Fruit fly (Drosophila melanogaster) whole organism, wandering third instar larva: ENCODE data around the gene CG18135.

Experiments used
- CG9705 ChIP-seq: fragments of 200-800 bp; sonication (Bioruptor generic); optimal IDR thresholded peaks from 2 replicates; lab custom pipeline; 2018; ENCODE audit warnings: missing biosample characterization, mild to moderate bottlenecking, missing genetic modification characterization
- CrebA ChIP-seq: fragments of 200-800 bp; sonication (Bioruptor generic); optimal IDR thresholded peaks from 2 replicates; lab custom pipeline; 2016; ENCODE audit warnings: missing biosample characterization, mild to moderate bottlenecking, missing genetic modification characterization, borderline replicate concordance
- GATAd ChIP-seq: sonication (Bioruptor generic); optimal IDR thresholded peaks from 2 replicates; lab custom pipeline; 2016; ENCODE audit warnings: missing biosample characterization, missing genetic modification characterization
- Hnf4 ChIP-seq: fragments of 200-800 bp; sonication (Bioruptor generic); optimal IDR thresholded peaks from 2 replicates; lab custom pipeline; 2016; ENCODE audit warnings: missing biosample characterization, mild to moderate bottlenecking, missing genetic modification characterization
- Hr78 ChIP-seq: fragments of >200 bp; optimal IDR thresholded peaks from 2 replicates; lab custom pipeline; 2017; ENCODE audit warnings: missing biosample characterization, missing genetic modification characterization
- Hr83 ChIP-seq: fragments of 200-300 bp; sonication (Bioruptor generic); optimal IDR thresholded peaks from 2 replicates; lab custom pipeline; 2016; ENCODE audit warnings: missing biosample characterization, mild to moderate bottlenecking, missing genetic modification characterization, moderate library complexity; ENCODE audit not compliant: poor library complexity, severe bottlenecking
- Mio ChIP-seq: sonication (Bioruptor generic); optimal IDR thresholded peaks from 2 replicates; lab custom pipeline; 2016; ENCODE audit warnings: missing biosample characterization, missing genetic modification characterization
- Myc ChIP-seq: fragments of >200 bp; optimal IDR thresholded peaks from 2 replicates; lab custom pipeline; 2017
- N ChIP-seq: fragments of >200 bp; optimal IDR thresholded peaks from 2 replicates; lab custom pipeline; 2018; ENCODE audit warnings: missing biosample characterization, missing external identifiers, missing genetic modification characterization
- OdsH ChIP-seq: fragments of 200-800 bp; sonication (Bioruptor generic); optimal IDR thresholded peaks from 2 replicates; lab custom pipeline; 2016; ENCODE audit warnings: missing biosample characterization, mild to moderate bottlenecking, missing genetic modification characterization
- Rel ChIP-seq, 2 experiments: fragments of 200-800 bp; sonication (Bioruptor generic) in 1 of 2; optimal IDR thresholded peaks; 2 replicates in 1 of 2; 3 replicates in 1 of 2; lab custom pipeline; 2016 to 2019; ENCODE audit warnings: mild to moderate bottlenecking in 2 of 2, missing biosample characterization in 2 of 2, missing genetic modification characterization in 2 of 2, moderate library complexity in 1 of 2
- Sp1 ChIP-seq: fragments of 200-800 bp; sonication (Bioruptor generic); optimal IDR thresholded peaks from 3 replicates; lab custom pipeline; 2019; ENCODE audit warnings: missing biosample characterization, mild to moderate bottlenecking, missing genetic modification characterization, moderate library complexity
- Vsx2 ChIP-seq: fragments of 200-300, 225-300 bp; sonication (Bioruptor generic); optimal IDR thresholded peaks from 2 replicates; lab custom pipeline; 2018; ENCODE audit warnings: missing biosample characterization, missing genetic modification characterization; ENCODE audit not compliant: partially characterized antibody
- br ChIP-seq: fragments of 200-800 bp; sonication (Bioruptor generic); optimal IDR thresholded peaks from 2 replicates; lab custom pipeline; 2016; ENCODE audit warnings: missing biosample characterization, missing genetic modification characterization
- brk ChIP-seq: fragments of 200-800 bp; sonication (Bioruptor generic); optimal IDR thresholded peaks from 2 replicates; lab custom pipeline; 2016; ENCODE audit warnings: missing biosample characterization, mild to moderate bottlenecking, missing genetic modification characterization
- dmrt93B ChIP-seq: fragments of 200-800 bp; sonication (Bioruptor generic); optimal IDR thresholded peaks from 2 replicates; lab custom pipeline; 2018; ENCODE audit warnings: missing biosample characterization, mild to moderate bottlenecking, missing genetic modification characterization
- dsf ChIP-seq: sonication (Bioruptor generic); optimal IDR thresholded peaks from 2 replicates; lab custom pipeline; 2016; ENCODE audit warnings: missing biosample characterization, missing genetic modification characterization, borderline replicate concordance
- ey ChIP-seq: fragments of 200-800 bp; sonication (Bioruptor generic); optimal IDR thresholded peaks from 2 replicates; lab custom pipeline; 2016; ENCODE audit warnings: missing biosample characterization, missing genetic modification characterization
- foxo ChIP-seq, 2 experiments: fragments of 200-800 bp; sonication (Bioruptor generic); optimal IDR thresholded peaks; 2 replicates in 1 of 2; 3 replicates in 1 of 2; lab custom pipeline; 2016 to 2017; ENCODE audit warnings: missing biosample characterization in 2 of 2, missing genetic modification characterization in 2 of 2
- fru ChIP-seq: fragments of 200-800 bp; sonication (Bioruptor generic); optimal IDR thresholded peaks from 3 replicates; lab custom pipeline; 2016; ENCODE audit warnings: missing biosample characterization, mild to moderate bottlenecking, missing genetic modification characterization
- jim ChIP-seq: fragments of 175-275, 200-325 bp; sonication (Bioruptor generic); optimal IDR thresholded peaks from 2 replicates; lab custom pipeline; 2016; ENCODE audit warnings: missing biosample characterization, mild to moderate bottlenecking, missing genetic modification characterization
- lola ChIP-seq: fragments of >200 bp; optimal IDR thresholded peaks from 2 replicates; lab custom pipeline; 2017; ENCODE audit warnings: missing biosample characterization, missing genetic modification characterization
- pan ChIP-seq: fragments of >200 bp; optimal IDR thresholded peaks from 2 replicates; lab custom pipeline; 2017
- psq ChIP-seq: fragments of 200-800 bp; sonication (Bioruptor generic); optimal IDR thresholded peaks from 3 replicates; lab custom pipeline; 2017; ENCODE audit warnings: missing biosample characterization, mild to moderate bottlenecking, missing genetic modification characterization, moderate library complexity
- rgr ChIP-seq: fragments of 200-800 bp; sonication (Bioruptor generic); optimal IDR thresholded peaks from 3 replicates; lab custom pipeline; 2016; ENCODE audit warnings: missing biosample characterization, mild to moderate bottlenecking, missing genetic modification characterization
- sage ChIP-seq: fragments of 200-800 bp; sonication (Bioruptor generic); optimal IDR thresholded peaks from 2 replicates; lab custom pipeline; 2016; ENCODE audit warnings: missing biosample characterization, mild to moderate bottlenecking, missing genetic modification characterization
- sv ChIP-seq: fragments of 200-800 bp; sonication (Bioruptor generic); optimal IDR thresholded peaks from 3 replicates; lab custom pipeline; 2016; ENCODE audit warnings: missing biosample characterization, missing genetic modification characterization
- tai ChIP-seq: sonication (Bioruptor generic); optimal IDR thresholded peaks from 2 replicates; lab custom pipeline; 2016; ENCODE audit warnings: missing biosample characterization, missing genetic modification characterization
- usp ChIP-seq: fragments of >200 bp; optimal IDR thresholded peaks from 2 replicates; lab custom pipeline; 2017; ENCODE audit warnings: missing biosample characterization, missing genetic modification characterization
- woc ChIP-seq: sonication (Bioruptor generic); optimal IDR thresholded peaks from 2 replicates; lab custom pipeline; 2016; ENCODE audit warnings: missing biosample characterization, mild to moderate bottlenecking, missing genetic modification characterization

Gene CG18135

DNA sequence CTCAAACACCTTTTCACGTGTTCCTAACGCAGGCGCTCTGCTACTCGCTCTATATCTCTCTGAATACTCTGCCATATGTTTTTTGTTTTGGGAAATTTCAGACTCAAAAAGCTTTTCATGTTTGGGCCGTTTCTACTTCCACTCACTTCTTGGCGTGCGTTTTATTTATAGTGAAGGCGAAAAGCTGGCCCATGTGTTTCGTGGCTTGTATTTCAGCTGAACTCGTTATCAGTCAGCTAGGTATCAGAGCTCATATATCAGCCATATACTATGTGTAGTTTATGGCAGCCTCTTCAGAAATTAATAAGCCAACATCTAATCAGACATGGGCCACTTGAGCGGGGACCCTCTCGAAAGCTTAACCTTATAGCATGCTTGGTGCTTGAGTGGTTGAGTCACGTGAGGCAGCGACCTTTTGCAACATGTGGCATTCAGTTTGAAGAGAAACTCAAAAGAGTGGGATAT is 3.5 kb downstream of the CG18135 start:
- TF ChIP-seq N (no peak), Hr78 (GFP tag; lab: Kevin White, UChicago) (no peak), brk (GFP tag; lab: Kevin White, UChicago) (no peak), dsf (GFP tag; lab: Kevin White, UChicago) (no peak), GATAd (GFP tag; lab: Kevin White, UChicago) (no peak), ey (GFP tag; lab: Kevin White, UChicago) (no peak), br (GFP tag; lab: Kevin White, UChicago) (no peak), psq (GFP tag; lab: Kevin White, UChicago) (no peak), Mio (GFP tag; lab: Kevin White, UChicago) (no peak), Sp1 (GFP tag; lab: Kevin White, UChicago) (peak; percentile 5), rgr (GFP tag; lab: Kevin White, UChicago) (peak; percentile 1), fru (no peak), Vsx2 (GFP tag; lab: Kevin White, UChicago) (no peak)

DNA sequence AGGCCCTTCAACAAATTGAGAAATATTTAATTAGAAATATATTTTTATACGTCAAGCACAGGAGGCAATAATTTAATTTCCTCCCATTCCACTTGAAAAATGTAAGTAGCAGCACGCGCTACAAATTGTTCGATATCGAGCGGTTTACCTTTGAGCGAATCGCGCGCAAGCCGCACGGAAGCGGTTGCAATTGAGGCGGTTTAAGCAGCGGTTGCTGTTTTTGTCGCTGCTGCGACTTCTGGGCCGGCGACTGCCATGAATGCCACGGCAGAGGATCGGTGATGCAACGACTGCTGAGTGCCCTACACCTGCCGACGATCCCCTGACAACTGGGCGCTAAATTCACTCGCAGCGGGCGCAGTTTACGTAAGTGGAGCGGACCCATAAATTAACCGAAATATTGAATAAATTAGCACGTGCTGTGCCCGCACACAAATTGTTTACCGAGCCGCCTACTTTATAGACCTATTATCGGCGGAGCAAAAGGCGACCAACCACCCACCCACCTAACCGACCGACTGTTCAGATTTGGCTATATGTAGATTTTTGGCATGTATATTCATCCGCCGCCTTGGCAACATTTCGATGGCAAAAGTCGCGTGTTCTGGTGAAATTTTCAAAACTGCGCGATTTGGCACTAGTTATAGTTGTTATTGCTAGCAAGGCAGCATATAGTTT is 4.4 kb downstream of the CG18135 start:
- TF ChIP-seq lola = no peak
- no peak for TF ChIP-seq dmrt93B (GFP tag; lab: Kevin White, UChicago)
- no peak for TF ChIP-seq sage
- TF ChIP-seq Hnf4 (GFP tag; lab: Kevin White, UChicago) = no peak
- TF ChIP-seq Myc (lab: Kevin White, UChicago) = peak; percentile 49
- no peak for TF ChIP-seq CG9705 (GFP tag; lab: Kevin White, UChicago)
- TF ChIP-seq brk (GFP tag; lab: Kevin White, UChicago) = no peak

DNA sequence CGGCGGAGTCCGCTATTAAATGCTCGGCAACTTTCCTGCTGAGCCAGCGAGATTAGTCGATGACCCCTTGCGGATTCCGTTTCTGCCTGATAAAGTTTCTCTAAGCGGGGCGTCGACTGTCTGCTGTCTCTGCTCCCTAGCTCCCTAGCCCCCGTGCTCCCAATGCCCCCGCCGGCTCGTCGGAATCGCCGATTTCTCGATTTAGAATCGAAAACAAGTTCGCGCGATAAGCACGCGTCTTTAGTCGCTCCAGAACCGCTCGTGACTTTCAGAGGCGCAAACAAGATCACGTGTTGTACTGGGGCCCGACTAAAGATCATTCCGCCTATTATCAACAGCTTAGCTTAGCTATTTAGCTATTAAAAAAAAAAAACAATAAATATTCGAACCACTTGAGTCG is 5.3 kb downstream of the CG18135 start:
- TF ChIP-seq jim (GFP tag; lab: Kevin White, UChicago) (no peak), Myc (lab: Kevin White, UChicago) (peak; percentile 63), lola (no peak)
- TF ChIP-seq, all 38 proteins: peak for 1

DNA sequence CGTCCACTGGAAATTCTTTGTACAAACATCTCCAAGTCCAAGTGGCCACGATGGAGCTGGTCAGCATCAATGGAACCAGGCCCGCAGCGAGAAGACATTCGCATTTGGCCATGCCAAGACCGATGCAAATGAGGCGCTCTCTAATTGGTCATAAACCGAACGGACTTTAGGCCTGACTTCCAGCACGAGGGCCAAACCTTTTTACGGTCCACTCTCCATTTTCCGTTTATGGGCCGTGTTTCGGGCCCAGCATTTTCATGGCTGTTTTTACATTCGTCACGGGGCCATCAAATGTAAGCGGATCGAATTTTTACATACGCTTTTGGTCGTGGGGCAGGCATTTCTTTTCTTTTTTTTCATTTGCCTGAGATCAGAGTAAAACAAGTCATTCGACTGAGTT is 8.5 kb downstream of the CG18135 start, which contains the start of gene CG34256:
CG34256 (minus strand) TSS at position 205 of the 400 bp plus-strand sequence.
- TF ChIP-seq sv = no peak
- TF ChIP-seq lola = no peak
- no peak for TF ChIP-seq dmrt93B (GFP tag; lab: Kevin White, UChicago)
- TF ChIP-seq Vsx2 (GFP tag; lab: Kevin White, UChicago) = no peak
- no peak for TF ChIP-seq Myc (lab: Kevin White, UChicago)
- TF ChIP-seq ey (GFP tag; lab: Kevin White, UChicago) = no peak
- TF ChIP-seq CrebA (GFP tag; lab: Kevin White, UChicago) = no peak
- TF ChIP-seq Sp1 (GFP tag; lab: Kevin White, UChicago) = no peak
- TF ChIP-seq Hr78 (GFP tag; lab: Kevin White, UChicago) = no peak
- no peak for TF ChIP-seq Rel (GFP tag; optimal IDR thresholded peaks at IDR 0.05; lab: Kevin White, UChicago)
- no peak for TF ChIP-seq Rel (tag; optimal IDR thresholded peaks at IDR 0.05; lab: Kevin White, UChicago)
- TF ChIP-seq usp (GFP tag; lab: Kevin White, UChicago) = no peak
- TF ChIP-seq CG9705 (GFP tag; lab: Kevin White, UChicago) = no peak
- no peak for TF ChIP-seq pan (lab: Kevin White, UChicago)
- no peak for TF ChIP-seq Hr83 (GFP tag; lab: Kevin White, UChicago)

DNA sequence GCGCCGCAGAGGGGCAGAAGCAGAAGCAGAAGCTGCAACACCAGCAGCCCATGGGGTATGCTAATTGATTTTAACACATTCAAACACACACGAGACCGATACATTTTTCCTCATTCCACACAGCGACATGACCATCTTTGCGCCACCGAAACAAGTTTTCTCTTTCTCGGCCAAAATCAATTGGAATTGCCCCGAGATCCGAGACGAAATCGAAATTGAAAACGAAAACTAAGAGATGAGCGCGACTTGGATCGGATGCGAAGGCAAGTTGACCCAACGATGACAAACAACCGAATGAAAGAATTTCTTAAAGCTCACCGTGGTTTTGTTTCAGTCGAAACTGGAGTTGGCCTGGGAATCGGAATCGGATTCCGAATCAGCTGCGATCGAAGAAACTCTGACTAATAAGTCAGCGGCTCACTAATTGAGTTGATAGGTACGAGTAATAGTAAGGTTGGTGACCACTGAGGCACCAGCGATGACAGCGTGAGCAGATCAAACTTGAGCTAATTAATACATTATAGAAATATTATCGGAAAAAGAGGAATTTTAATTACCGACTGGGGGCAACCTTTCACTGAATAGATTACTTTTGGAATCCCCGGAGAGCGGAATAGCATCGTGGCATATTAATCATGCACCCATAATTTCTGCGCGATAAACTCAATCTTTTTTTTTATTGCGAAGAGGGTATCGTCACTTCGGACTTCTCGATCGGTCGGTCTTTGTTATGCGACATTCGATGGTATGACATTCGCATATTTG is 9.8 kb downstream of the CG18135 start, which contains the start of gene CG11619:
CG11619 (minus strand) TSS at position 269 of the 765 bp plus-strand sequence.
- TF ChIP-seq Rel (GFP tag; optimal IDR thresholded peaks at IDR 0.05; lab: Kevin White, UChicago) (no peak), Rel (tag; optimal IDR thresholded peaks at IDR 0.05; lab: Kevin White, UChicago) (peak; percentile 48), rgr (GFP tag; lab: Kevin White, UChicago) (no peak), woc (GFP tag; lab: Kevin White, UChicago) (peak; percentile 29), foxo (GFP tag; optimal IDR thresholded peaks at IDR 0.05; lab: Kevin White, UChicago) (no peak), Vsx2 (GFP tag; lab: Kevin White, UChicago) (no peak), sage (no peak), ey (GFP tag; lab: Kevin White, UChicago) (peak; percentile 16), Hnf4 (GFP tag; lab: Kevin White, UChicago) (no peak), lola (no peak), OdsH (GFP tag; lab: Kevin White, UChicago) (no peak), fru (peak; percentile 1), sv (no peak), tai (no peak)
